Worm (Caenorhabditis elegans) whole organism, L4 larva: ENCODE results near the gene E01G4.6.

Source experiments
- ama-1 ChIP-seq: fragments of 150-350 bp; optimal IDR thresholded peaks from 2 replicates; lab custom pipeline; 2014; ENCODE audit warnings: inconsistent platforms, mixed read lengths
- ceh-28 ChIP-seq: fragments of 150-350 bp; optimal IDR thresholded peaks from 2 replicates; lab custom pipeline; 2014; ENCODE audit warnings: missing biosample characterization, missing genetic modification reagents, missing genetic modification characterization
- ces-1 ChIP-seq: fragments of 150-350 bp; sonication (generic microtip); optimal IDR thresholded peaks from 4 replicates; lab custom pipeline; 2014; ENCODE audit warnings: missing biosample characterization, missing genetic modification reagents, missing genetic modification characterization
- fos-1 ChIP-seq: fragments of 150-350 bp; optimal IDR thresholded peaks from 2 replicates; lab custom pipeline; 2014; ENCODE audit warnings: missing biosample characterization, missing genetic modification characterization
- lin-13 ChIP-seq: fragments of 150-350 bp; optimal IDR thresholded peaks from 2 replicates; lab custom pipeline; 2014; ENCODE audit warnings: missing biosample characterization, missing genetic modification reagents, missing genetic modification characterization
- mdl-1 ChIP-seq, 2 experiments: fragments of 150-350 bp in 1 of 2; sonication (generic microtip) in 1 of 2; optimal IDR thresholded peaks; 2 replicates each; lab custom pipeline; 2014 to 2017; ENCODE audit warnings: missing biosample characterization in 2 of 2, missing genetic modification characterization in 2 of 2
- nhr-28 ChIP-seq: fragments of 150-350 bp; optimal IDR thresholded peaks from 2 replicates; lab custom pipeline; 2014; ENCODE audit warnings: missing biosample characterization, missing genetic modification characterization
- nhr-77 ChIP-seq: fragments of 150-350 bp; optimal IDR thresholded peaks from 2 replicates; lab custom pipeline; 2014; ENCODE audit warnings: missing biosample characterization, missing genetic modification characterization
- unc-62 ChIP-seq, 3 experiments: fragments of 150-350 bp in 1 of 3; sonication (generic microtip); optimal IDR thresholded peaks in 2 of 3; peaks in 1 of 3; 1 replicate in 1 of 3; 2 replicates in 2 of 3; lab custom pipeline; 2014 to 2017; ENCODE audit warnings: missing biosample characterization in 3 of 3, missing genetic modification characterization in 3 of 3, missing genetic modification reagents in 3 of 3, missing genotype in 1 of 3
- zfp-2 ChIP-seq: sonication (generic microtip); optimal IDR thresholded peaks from 2 replicates; lab custom pipeline; 2016; ENCODE audit warnings: mild to moderate bottlenecking, missing genetic modification characterization, missing compliant biosample characterization

DNA sequence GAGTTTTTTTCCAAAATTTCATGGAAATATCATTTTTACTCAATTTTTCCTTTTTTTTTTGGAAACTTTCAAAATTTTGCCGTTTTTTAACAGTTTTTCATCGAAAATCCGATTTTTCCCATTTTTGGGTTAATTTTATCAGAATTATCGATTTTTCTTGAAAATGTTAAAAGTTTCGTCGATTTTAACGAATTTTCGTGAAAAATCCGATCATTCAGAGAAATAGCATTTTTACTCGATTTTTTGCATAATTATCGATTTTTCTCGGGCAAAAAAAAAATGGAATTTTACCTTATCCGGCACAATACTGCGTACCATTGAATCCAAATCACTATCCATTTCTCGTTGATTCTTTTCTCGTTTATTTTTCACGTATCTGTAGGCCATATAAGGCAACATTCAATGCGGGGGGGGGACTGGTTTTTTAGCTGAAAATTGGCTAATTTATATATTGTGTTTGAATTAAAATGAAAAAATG lies 35.0 kb upstream of the E01G4.6 start, which contains the start of gene tbc-14:
- TF ChIP-seq ces-1 = no peak
- TF ChIP-seq fos-1 = no peak
- no peak for TF ChIP-seq ama-1 (lab: Kevin White, UChicago)
- TF ChIP-seq lin-13 (GFP tag; lab: Kevin White, UChicago) = no peak
- no peak for TF ChIP-seq zfp-2 (tag; lab: Kevin White, UChicago)
- no peak for TF ChIP-seq nhr-77
- peak; percentile 44 for TF ChIP-seq ceh-28 (tag; lab: Kevin White, UChicago)
- TF ChIP-seq unc-62 (GFP tag; optimal IDR thresholded peaks at IDR 0.05 in 1 of 2; lab: Kevin White, UChicago) = no peak
- TF ChIP-seq unc-62 (tag; optimal IDR thresholded peaks at IDR 0.05; lab: Kevin White, UChicago) = no peak
- TF ChIP-seq nhr-28 (tag; lab: Kevin White, UChicago) = no peak
- TF ChIP-seq mdl-1 (tag; optimal IDR thresholded peaks at IDR 0.05; lab: Kevin White, UChicago) = no peak
